Worm (Caenorhabditis elegans) whole organism, late embryonic: ENCODE data around the gene C35B1.9.

Source experiments
- C08G9.2 ChIP-seq: sonication (generic microtip); optimal IDR thresholded peaks from 2 replicates; lab custom pipeline; 2016; ENCODE audit warnings: mild to moderate bottlenecking, missing genetic modification characterization, moderate library complexity, missing compliant biosample characterization
- C38D4.7 ChIP-seq: fragments of 200-800 bp; sonication (Bioruptor generic); optimal IDR thresholded peaks from 2 replicates; lab custom pipeline; 2018; ENCODE audit warnings: mild to moderate bottlenecking, missing genetic modification characterization, moderate library complexity, missing compliant biosample characterization
- F13H6.1 ChIP-seq: sonication (generic microtip); optimal IDR thresholded peaks from 2 replicates; lab custom pipeline; 2016; ENCODE audit warnings: missing genetic modification characterization, missing compliant biosample characterization
- K09A11.1 ChIP-seq: sonication (generic microtip); optimal IDR thresholded peaks from 2 replicates; lab custom pipeline; 2017; ENCODE audit warnings: antibody characterized with exemption, mild to moderate bottlenecking, missing genetic modification characterization, missing compliant biosample characterization; ENCODE audit not compliant: insufficient read depth
- ahr-1 ChIP-seq: sonication (generic microtip); optimal IDR thresholded peaks from 2 replicates; lab custom pipeline; 2016; ENCODE audit warnings: missing genetic modification characterization, missing compliant biosample characterization
- ceh-14 ChIP-seq: sonication (generic microtip); optimal IDR thresholded peaks from 2 replicates; lab custom pipeline; 2016; ENCODE audit warnings: missing genotype, missing genetic modification characterization, missing compliant biosample characterization
- ceh-19 ChIP-seq: fragments of 200-800 bp; sonication (Bioruptor generic); optimal IDR thresholded peaks from 2 replicates; lab custom pipeline; 2018; ENCODE audit warnings: mild to moderate bottlenecking, missing genetic modification characterization, missing compliant biosample characterization
- ceh-24 ChIP-seq: sonication (generic microtip); optimal IDR thresholded peaks from 2 replicates; lab custom pipeline; 2016; ENCODE audit warnings: mild to moderate bottlenecking, missing genetic modification characterization, missing compliant biosample characterization
- ceh-45 ChIP-seq: fragments of 200-800 bp; sonication (Bioruptor generic); IDR thresholded peaks from 2 replicates; pipeline ENCODE4 v1.3.6; 2022; ENCODE audit warnings: missing genetic modification reagents, missing genetic modification characterization, missing compliant biosample characterization
- ceh-48 ChIP-seq: sonication (generic microtip); optimal IDR thresholded peaks from 2 replicates; lab custom pipeline; 2016; ENCODE audit warnings: missing genetic modification characterization, inconsistent platforms, missing compliant biosample characterization
- dmd-4 ChIP-seq: sonication (generic microtip); optimal IDR thresholded peaks from 2 replicates; lab custom pipeline; 2016; ENCODE audit warnings: borderline replicate concordance, missing genetic modification characterization, missing compliant biosample characterization
- dve-1 ChIP-seq: sonication (generic microtip); optimal IDR thresholded peaks from 2 replicates; lab custom pipeline; 2017; ENCODE audit warnings: antibody characterized with exemption, mild to moderate bottlenecking, missing genetic modification characterization, missing compliant biosample characterization
- elt-4 ChIP-seq: sonication (generic microtip); optimal IDR thresholded peaks from 2 replicates; lab custom pipeline; 2016; ENCODE audit warnings: missing genetic modification characterization, missing compliant biosample characterization
- ets-4 ChIP-seq: sonication (generic microtip); optimal IDR thresholded peaks from 2 replicates; lab custom pipeline; 2016; ENCODE audit warnings: missing genetic modification characterization, missing compliant biosample characterization
- eyg-1 ChIP-seq: sonication (generic microtip); optimal IDR thresholded peaks from 2 replicates; lab custom pipeline; 2016; ENCODE audit warnings: missing genotype, missing genetic modification characterization, missing compliant biosample characterization
- fkh-6 ChIP-seq: sonication (generic microtip); optimal IDR thresholded peaks from 2 replicates; lab custom pipeline; 2016; ENCODE audit warnings: missing genetic modification characterization, missing compliant biosample characterization
- hlh-13 ChIP-seq: fragments of 200-800 bp; sonication (Bioruptor generic); optimal IDR thresholded peaks from 2 replicates; lab custom pipeline; 2018; ENCODE audit warnings: mild to moderate bottlenecking, missing genetic modification characterization, missing compliant biosample characterization
- hlh-15 ChIP-seq: sonication (generic microtip); optimal IDR thresholded peaks from 2 replicates; lab custom pipeline; 2016; ENCODE audit warnings: missing genetic modification characterization, missing compliant biosample characterization
- hlh-30 ChIP-seq: sonication (generic microtip); optimal IDR thresholded peaks from 2 replicates; lab custom pipeline; 2017; ENCODE audit warnings: antibody characterized with exemption, missing genetic modification characterization, missing compliant biosample characterization; ENCODE audit not compliant: insufficient read depth
- hlh-8 ChIP-seq: sonication (generic microtip); optimal IDR thresholded peaks from 2 replicates; lab custom pipeline; 2016; ENCODE audit warnings: missing genotype, missing genetic modification characterization, missing compliant biosample characterization
- madf-2 ChIP-seq: sonication (generic microtip); optimal IDR thresholded peaks from 2 replicates; lab custom pipeline; 2017; ENCODE audit warnings: missing genetic modification characterization, missing compliant biosample characterization
- mec-3 ChIP-seq: sonication (generic microtip); optimal IDR thresholded peaks from 2 replicates; lab custom pipeline; 2016; ENCODE audit warnings: borderline replicate concordance, missing genetic modification characterization, missing compliant biosample characterization
- nfya-1 ChIP-seq: sonication (generic microtip); optimal IDR thresholded peaks from 2 replicates; lab custom pipeline; 2017; ENCODE audit warnings: missing genetic modification characterization, mild to moderate bottlenecking, missing compliant biosample characterization, antibody characterized with exemption, moderate library complexity
- nhr-11 ChIP-seq: fragments of 150-350 bp; optimal IDR thresholded peaks from 2 replicates; lab custom pipeline; 2014; ENCODE audit warnings: missing biosample characterization, missing genetic modification characterization
- odd-2 ChIP-seq: sonication (generic microtip); optimal IDR thresholded peaks from 2 replicates; lab custom pipeline; 2017; ENCODE audit warnings: antibody characterized with exemption, mild to moderate bottlenecking, missing genetic modification characterization, missing compliant biosample characterization
- pax-1 ChIP-seq: fragments of 150-350 bp; optimal IDR thresholded peaks from 2 replicates; lab custom pipeline; 2014; ENCODE audit warnings: missing biosample characterization, missing genetic modification characterization
- pqm-1 ChIP-seq: sonication (generic microtip); optimal IDR thresholded peaks from 2 replicates; lab custom pipeline; 2016; ENCODE audit warnings: missing genetic modification characterization, missing compliant biosample characterization
- rnt-1 ChIP-seq: sonication (generic microtip); optimal IDR thresholded peaks from 2 replicates; lab custom pipeline; 2016; ENCODE audit warnings: missing genetic modification characterization, missing compliant biosample characterization
- sox-4 ChIP-seq: sonication (generic microtip); optimal IDR thresholded peaks from 2 replicates; lab custom pipeline; 2017; ENCODE audit warnings: mild to moderate bottlenecking, missing genetic modification characterization, inconsistent platforms, missing compliant biosample characterization
- tbx-2 ChIP-seq: sonication (generic microtip); optimal IDR thresholded peaks from 2 replicates; lab custom pipeline; 2016; ENCODE audit warnings: missing genetic modification characterization, missing compliant biosample characterization
- unc-3 ChIP-seq, 2 experiments: fragments of 200-800 bp in 1 of 2; sonication (Bioruptor generic) in 1 of 2; sonication (generic microtip) in 1 of 2; conservative IDR thresholded peaks in 1 of 2; optimal IDR thresholded peaks in 1 of 2; 2 replicates each; pipeline versions ENCODE4 v1.3.6 to Lab custom; 2016 to 2022; ENCODE audit warnings: missing compliant biosample characterization in 2 of 2, missing genetic modification characterization in 2 of 2, missing genetic modification reagents in 1 of 2
- unc-42 ChIP-seq: sonication (generic microtip); optimal IDR thresholded peaks from 2 replicates; lab custom pipeline; 2016; ENCODE audit warnings: missing genotype, missing genetic modification characterization, missing compliant biosample characterization
- unc-55 ChIP-seq: sonication (generic microtip); optimal IDR thresholded peaks from 2 replicates; lab custom pipeline; 2017; ENCODE audit warnings: missing biosample characterization, missing genetic modification reagents, missing genetic modification characterization
- unc-86 ChIP-seq: sonication (generic microtip); optimal IDR thresholded peaks from 2 replicates; lab custom pipeline; 2016; ENCODE audit warnings: missing genetic modification characterization, missing compliant biosample characterization
- zip-5 ChIP-seq: sonication (generic microtip); optimal IDR thresholded peaks from 2 replicates; lab custom pipeline; 2016; ENCODE audit warnings: missing genetic modification characterization, missing compliant biosample characterization

C35B1.9 gene

DNA sequence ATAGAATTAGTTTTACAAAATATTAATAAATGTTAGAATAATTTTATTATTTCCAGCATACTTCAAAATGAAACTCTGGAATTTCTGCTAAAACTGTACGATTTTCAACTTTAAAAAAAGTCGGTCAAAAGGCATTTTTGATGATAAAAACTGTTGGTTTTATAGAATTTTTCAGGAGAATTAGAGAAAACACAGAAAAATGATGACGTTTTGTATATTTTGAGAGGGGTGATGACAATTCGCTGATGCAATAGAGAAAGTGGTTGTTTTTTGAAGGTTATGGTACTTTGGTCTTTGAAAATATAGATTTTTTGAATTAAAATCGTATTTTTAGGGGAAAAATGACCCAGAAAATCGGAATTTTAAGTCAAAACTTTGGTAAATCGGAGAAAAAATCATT is 4.3 kb upstream of the C35B1.9 start:
- no peak for TF ChIP-seq ceh-14 (tag; lab: Kevin White, UChicago)
- TF ChIP-seq hlh-8 (tag; lab: Kevin White, UChicago), result no peak
- no peak for TF ChIP-seq F13H6.1 (tag; lab: Kevin White, UChicago)
- TF ChIP-seq unc-42, result no peak
- TF ChIP-seq C08G9.2 (tag; lab: Kevin White, UChicago), result no peak
- no peak for TF ChIP-seq dmd-4 (tag; lab: Kevin White, UChicago)

DNA sequence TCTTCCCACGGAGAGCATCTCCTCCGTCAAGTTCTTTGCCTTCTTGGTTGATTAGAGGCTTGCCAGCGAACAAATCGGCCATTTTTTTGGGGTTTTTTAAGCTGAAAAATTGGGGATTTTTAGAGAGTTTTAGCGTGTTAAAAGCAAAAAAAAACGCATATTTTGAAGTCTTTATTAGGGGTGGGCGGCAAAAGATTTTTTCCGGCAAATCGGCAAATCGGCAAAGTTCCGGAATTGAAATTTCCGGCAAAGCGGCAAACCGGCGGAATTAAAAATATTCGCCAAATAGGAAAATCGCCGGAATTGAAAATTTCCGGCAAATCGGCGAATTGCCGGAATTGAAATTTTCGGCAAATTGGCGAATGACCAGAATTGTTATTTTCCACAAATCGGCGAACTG is 3.4 kb upstream of the C35B1.9 start, which contains the start of gene C35B1.5:
C35B1.5 (minus strand) TSS at position 101 of the 400 bp plus-strand sequence.
- no peak for TF ChIP-seq hlh-8 (tag; lab: Kevin White, UChicago)
- no peak for TF ChIP-seq mec-3 (tag; lab: Kevin White, UChicago)
- TF ChIP-seq unc-86, result no peak
- TF ChIP-seq ceh-19 (GFP tag; lab: Kevin White, UChicago), result no peak
- no peak for TF ChIP-seq ahr-1 (tag; lab: Kevin White, UChicago)
- TF ChIP-seq sox-4 (tag; lab: Kevin White, UChicago), result no peak
- TF ChIP-seq tbx-2 (tag; lab: Kevin White, UChicago), result no peak
- TF ChIP-seq ceh-45 (GFP tag; lab: Robert Waterston, UW), result no peak
- no peak for TF ChIP-seq elt-4 (tag; lab: Kevin White, UChicago)
- TF ChIP-seq ceh-48 (tag; lab: Kevin White, UChicago), result no peak
- no peak for TF ChIP-seq fkh-6 (tag; lab: Kevin White, UChicago)
- TF ChIP-seq rnt-1 (tag; lab: Kevin White, UChicago), result no peak
- TF ChIP-seq C38D4.7, result no peak

DNA sequence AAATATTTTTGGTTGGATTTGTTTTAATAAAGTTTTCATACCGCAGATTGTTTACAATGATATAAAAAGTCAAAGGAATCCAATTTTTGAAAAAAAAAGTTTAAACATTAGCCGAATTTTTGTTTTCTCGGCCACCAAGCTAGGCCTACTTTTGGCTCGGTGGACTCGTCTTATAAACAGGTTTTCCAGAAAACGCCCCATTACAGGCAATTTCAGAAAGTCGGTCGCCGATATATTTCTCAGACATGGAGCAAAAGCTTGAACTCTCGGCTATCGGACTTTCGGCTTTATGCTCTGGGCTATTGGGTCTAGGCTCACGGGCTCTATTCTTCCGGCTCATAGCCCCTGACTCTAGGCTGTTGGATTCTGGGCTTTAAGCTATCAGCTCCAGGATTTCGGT is 2.3 kb upstream of the C35B1.9 start:
- TF ChIP-seq ahr-1 (tag; lab: Kevin White, UChicago) (no peak), unc-3 (GFP tag; conservative IDR thresholded peaks at IDR 0.05; lab: Robert Waterston, UW) (no peak), unc-3 (tag; optimal IDR thresholded peaks at IDR 0.05; lab: Kevin White, UChicago) (no peak), ceh-24 (tag; lab: Kevin White, UChicago) (no peak), pax-1 (tag; lab: Kevin White, UChicago) (no peak), madf-2 (tag; lab: Kevin White, UChicago) (no peak), pqm-1 (tag; lab: Kevin White, UChicago) (no peak)

DNA sequence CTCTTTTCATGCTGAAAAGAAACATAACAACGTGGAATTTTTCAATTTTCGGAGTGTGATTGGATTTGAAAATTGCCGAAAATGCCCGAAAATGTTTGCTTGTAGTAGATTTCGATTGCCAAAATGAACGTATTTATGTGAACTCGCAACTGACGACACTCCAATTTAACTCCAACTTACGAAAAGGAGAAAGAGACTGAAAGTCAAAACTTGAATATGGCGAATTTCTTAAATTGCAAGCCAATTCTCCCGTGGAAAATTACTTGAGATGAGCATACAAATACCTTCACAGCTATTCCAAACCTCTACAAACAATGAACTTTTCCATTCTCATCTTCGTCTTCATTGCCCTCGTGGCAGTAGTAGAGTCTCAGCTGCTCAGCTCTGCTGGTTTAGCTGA is 1.9 kb upstream of the C35B1.9 start:
- no peak for TF ChIP-seq eyg-1 (tag; lab: Kevin White, UChicago)
- TF ChIP-seq ceh-24 (tag; lab: Kevin White, UChicago), result no peak
- TF ChIP-seq hlh-8 (tag; lab: Kevin White, UChicago), result no peak
- no peak for TF ChIP-seq unc-42
- TF ChIP-seq odd-2, result no peak
- no peak for TF ChIP-seq F13H6.1 (tag; lab: Kevin White, UChicago)
- no peak for TF ChIP-seq zip-5
- no peak for TF ChIP-seq unc-55 (GFP tag; lab: Kevin White, UChicago)

DNA sequence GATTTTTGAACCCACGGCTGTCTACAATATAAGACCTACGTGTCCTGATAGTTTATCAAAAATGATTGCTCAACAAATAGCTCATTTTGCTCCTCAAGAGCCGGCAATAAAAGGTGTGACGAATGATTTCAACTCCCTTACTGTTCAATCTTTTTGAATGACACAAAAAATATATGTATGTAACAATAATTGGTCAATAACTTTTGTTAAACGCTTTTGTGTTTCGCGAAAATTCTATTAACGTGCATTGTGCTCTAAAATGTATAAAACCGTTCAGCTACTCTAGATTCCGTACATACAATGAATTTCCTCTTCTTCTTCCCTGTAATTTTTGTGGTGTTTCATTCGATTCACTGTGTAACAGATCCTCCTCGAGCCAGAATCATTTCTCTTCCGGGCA is 1.2 kb downstream of the C35B1.9 start, which contains the start of gene C35B1.4:
C35B1.4 (plus strand) TSS at position 301 of the 400 bp plus-strand sequence.
- TF ChIP-seq dve-1 (tag; lab: Kevin White, UChicago) (no peak), hlh-15 (tag; lab: Kevin White, UChicago) (no peak)

DNA sequence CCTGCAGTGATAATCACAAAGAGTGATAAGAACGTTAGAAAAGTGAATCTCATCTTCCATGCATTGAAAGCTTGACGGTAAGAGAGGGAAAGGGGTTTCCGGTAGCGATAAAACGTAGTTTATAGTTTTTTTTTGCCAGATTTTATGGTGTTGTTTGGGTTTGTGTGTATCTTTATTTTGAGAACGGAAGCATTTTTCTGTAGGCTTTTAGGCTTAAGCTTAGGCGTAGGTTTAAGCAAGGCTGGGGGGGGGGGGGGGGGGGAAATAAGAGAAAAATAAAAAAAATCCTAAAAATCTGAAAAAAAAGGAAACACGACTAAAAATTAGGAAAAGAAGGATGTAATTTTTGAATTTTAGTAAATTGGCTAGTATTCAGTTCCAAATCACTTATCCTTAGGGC is 1.8 kb downstream of the C35B1.9 start, which contains the start of gene C35B1.8:
C35B1.8 (minus strand) TSS at position 101 of the 400 bp plus-strand sequence.
- TF ChIP-seq ets-4 (no peak), K09A11.1 (tag; lab: Kevin White, UChicago) (no peak), hlh-13 (GFP tag; lab: Kevin White, UChicago) (no peak), ceh-45 (GFP tag; lab: Robert Waterston, UW) (no peak), nhr-11 (tag; lab: Kevin White, UChicago) (no peak), zip-5 (no peak), hlh-30 (tag; lab: Kevin White, UChicago) (no peak), unc-3 (GFP tag; conservative IDR thresholded peaks at IDR 0.05; lab: Robert Waterston, UW) (no peak), unc-3 (tag; optimal IDR thresholded peaks at IDR 0.05; lab: Kevin White, UChicago) (no peak), nfya-1 (no peak), ceh-48 (tag; lab: Kevin White, UChicago) (no peak)
- TF ChIP-seq, all 69 proteins: peak for 0
